Fruit fly (Drosophila melanogaster) whole organism, embryonic: ENCODE measurements around the gene CG43131.

Experiments used
- Blimp-1 ChIP-seq: fragments of 200-800 bp; sonication (Bioruptor generic); optimal IDR thresholded peaks from 3 replicates; lab custom pipeline; 2018; ENCODE audit warnings: missing biosample characterization, missing genetic modification characterization, mild to moderate bottlenecking, moderate library complexity, missing genetic modification reagents
- CG10321 ChIP-seq: fragments of 200-800 bp; sonication (Bioruptor generic); IDR thresholded peaks from 2 replicates; pipeline ENCODE4 v1.3.6; 2022; ENCODE audit warnings: missing biosample characterization, missing genetic modification characterization
- CG11247 ChIP-seq: fragments of 200-800 bp; sonication (Bioruptor generic); IDR thresholded peaks from 2 replicates; pipeline ENCODE4 v1.3.6; 2022; ENCODE audit warnings: missing biosample characterization, missing genetic modification characterization
- CG11398 ChIP-seq: fragments of 200-800 bp; sonication (Bioruptor generic); optimal IDR thresholded peaks from 2 replicates; lab custom pipeline; 2016; ENCODE audit warnings: missing biosample characterization, missing genetic modification characterization
- CG15479 ChIP-seq: fragments of 200-800 bp; sonication (Bioruptor generic); optimal IDR thresholded peaks from 3 replicates; lab custom pipeline; 2019; ENCODE audit warnings: missing biosample characterization, mild to moderate bottlenecking, missing genetic modification characterization, moderate library complexity
- CG15601 ChIP-seq: fragments of 200-800 bp; sonication (Bioruptor generic); optimal IDR thresholded peaks from 3 replicates; lab custom pipeline; 2019; ENCODE audit warnings: missing biosample characterization, mild to moderate bottlenecking, missing genetic modification characterization, moderate library complexity
- CG17912 ChIP-seq: fragments of 200-800 bp; sonication (Bioruptor generic); optimal IDR thresholded peaks from 2 replicates; lab custom pipeline; 2018; ENCODE audit warnings: missing biosample characterization, mild to moderate bottlenecking, missing genetic modification characterization
- CG1832 ChIP-seq: fragments of 200-800 bp; sonication (Bioruptor generic); optimal IDR thresholded peaks from 2 replicates; lab custom pipeline; 2017; ENCODE audit warnings: missing biosample characterization, mild to moderate bottlenecking, missing genetic modification characterization, inconsistent platforms
- CG18476 ChIP-seq: fragments of 200-800 bp; sonication (Bioruptor generic); optimal IDR thresholded peaks from 2 replicates; lab custom pipeline; 2016; ENCODE audit warnings: missing biosample characterization, mild to moderate bottlenecking, missing genetic modification characterization
- CG2712 ChIP-seq: fragments of 200-800 bp; optimal IDR thresholded peaks from 3 replicates; lab custom pipeline; 2019; ENCODE audit warnings: missing biosample characterization, mild to moderate bottlenecking, missing genetic modification characterization, moderate library complexity
- CG31365 ChIP-seq: fragments of 200-800 bp; sonication (Bioruptor generic); optimal IDR thresholded peaks from 2 replicates; lab custom pipeline; 2018; ENCODE audit warnings: missing biosample characterization, mild to moderate bottlenecking, missing genetic modification characterization
- CG31441 ChIP-seq: fragments of 200-800 bp; sonication (Bioruptor generic); IDR thresholded peaks from 2 replicates; pipeline ENCODE4 v1.3.6; 2022; ENCODE audit warnings: missing biosample characterization, missing genetic modification characterization
- CG33557 ChIP-seq: fragments of 200-800 bp; sonication (Bioruptor generic); optimal IDR thresholded peaks from 2 replicates; lab custom pipeline; 2019; ENCODE audit warnings: missing biosample characterization, mild to moderate bottlenecking, missing genetic modification characterization, moderate library complexity
- CG34376 ChIP-seq: fragments of 200-800 bp; sonication (Bioruptor generic); optimal IDR thresholded peaks from 2 replicates; lab custom pipeline; 2018; ENCODE audit warnings: missing biosample characterization, mild to moderate bottlenecking, missing genetic modification characterization
- CG6813 ChIP-seq: fragments of 200-800 bp; sonication (Bioruptor generic); optimal IDR thresholded peaks from 2 replicates; lab custom pipeline; 2017; ENCODE audit warnings: missing biosample characterization, missing genetic modification characterization, mild to moderate bottlenecking, moderate library complexity, missing genetic modification reagents
- CG7839 ChIP-seq: fragments of 200-800 bp; sonication (Bioruptor generic); optimal IDR thresholded peaks from 3 replicates; lab custom pipeline; 2018; ENCODE audit warnings: missing biosample characterization, mild to moderate bottlenecking, missing genetic modification characterization, moderate library complexity
- CG8290 ChIP-seq, 3 experiments: fragments of 200-800 bp; sonication (Bioruptor generic); optimal IDR thresholded peaks; 2 replicates each; lab custom pipeline; 2016 to 2019; ENCODE audit warnings: missing biosample characterization in 3 of 3, missing genetic modification characterization in 3 of 3, mild to moderate bottlenecking in 2 of 3, moderate library complexity in 1 of 3
- D19B ChIP-seq: fragments of 200-800 bp; sonication (Bioruptor generic); optimal IDR thresholded peaks from 2 replicates; lab custom pipeline; 2017; ENCODE audit warnings: missing biosample characterization, mild to moderate bottlenecking, missing genetic modification characterization
- Dip3 ChIP-seq: fragments of 200-800 bp; sonication (Bioruptor generic); optimal IDR thresholded peaks from 3 replicates; lab custom pipeline; 2016; ENCODE audit warnings: missing biosample characterization, missing genetic modification characterization
- Drgx ChIP-seq: fragments of 200-800 bp; sonication (Bioruptor generic); IDR thresholded peaks from 2 replicates; pipeline ENCODE4 v1.3.6; 2022; ENCODE audit warnings: missing biosample characterization, missing genetic modification characterization
- ERR ChIP-seq: fragments of 200-800 bp; sonication (Bioruptor generic); optimal IDR thresholded peaks from 2 replicates; lab custom pipeline; 2016; ENCODE audit warnings: missing biosample characterization, missing genetic modification characterization
- MBD-R2 ChIP-seq: fragments of 200-800 bp; sonication (Bioruptor generic); IDR thresholded peaks from 2 replicates; pipeline ENCODE4 v1.3.6; 2022; ENCODE audit warnings: missing biosample characterization, missing genetic modification characterization
- Mad ChIP-seq: fragments of 200-800 bp; sonication (Bioruptor generic); optimal IDR thresholded peaks from 2 replicates; lab custom pipeline; 2016; ENCODE audit warnings: missing biosample characterization, missing genetic modification characterization
- Med ChIP-seq: fragments of 200-800 bp; sonication (Bioruptor generic); peaks from one replicate; lab custom pipeline; 2016; ENCODE audit warnings: missing biosample characterization, missing genetic modification characterization, mild to moderate bottlenecking, inconsistent platforms, moderate library complexity
- NC2α ChIP-seq: fragments of 200-800 bp; sonication (Bioruptor generic); optimal IDR thresholded peaks from 2 replicates; lab custom pipeline; 2016; ENCODE audit warnings: missing biosample characterization, missing genetic modification characterization
- Nf-YA ChIP-seq: fragments of 200-800 bp; sonication (Bioruptor generic); IDR thresholded peaks from 2 replicates; pipeline ENCODE4 v1.3.6; 2022; ENCODE audit warnings: missing biosample characterization, missing genetic modification characterization
- Oli ChIP-seq: fragments of 200-800 bp; sonication (Bioruptor generic); optimal IDR thresholded peaks from 2 replicates; lab custom pipeline; 2018; ENCODE audit warnings: missing biosample characterization, mild to moderate bottlenecking, missing genetic modification characterization, moderate library complexity
- Opbp ChIP-seq: fragments of 200-800 bp; sonication (Bioruptor generic); IDR thresholded peaks from 3 replicates; pipeline ENCODE4 v1.3.6; 2022; ENCODE audit warnings: missing biosample characterization, missing genetic modification characterization; ENCODE audit not compliant: partially characterized antibody
- Optix ChIP-seq: fragments of 200-800 bp; sonication (Bioruptor generic); IDR thresholded peaks from 3 replicates; pipeline ENCODE4 v1.3.6; 2022; ENCODE audit warnings: missing biosample characterization, missing genetic modification characterization
- PHDP ChIP-seq: fragments of 200-800 bp; sonication (Bioruptor generic); optimal IDR thresholded peaks from 3 replicates; lab custom pipeline; 2018; ENCODE audit warnings: missing biosample characterization, mild to moderate bottlenecking, missing genetic modification characterization, moderate library complexity
- Ptx1 ChIP-seq: fragments of 200-800 bp; sonication (Bioruptor generic); IDR thresholded peaks from 2 replicates; pipeline ENCODE4 v1.3.6; 2022; ENCODE audit warnings: missing biosample characterization, missing genetic modification characterization
- Tbp ChIP-seq: fragments of >200 bp; optimal IDR thresholded peaks from 2 replicates; lab custom pipeline; 2018; ENCODE audit warnings: missing biosample characterization, missing genetic modification characterization
- ab ChIP-seq: fragments of 200-800 bp; sonication (Bioruptor generic); optimal IDR thresholded peaks from 2 replicates; lab custom pipeline; 2016; ENCODE audit warnings: missing biosample characterization, missing genetic modification characterization
- amos ChIP-seq: fragments of 200-800 bp; sonication (Bioruptor generic); IDR thresholded peaks from 2 replicates; pipeline ENCODE4 v1.3.6; 2022; ENCODE audit warnings: missing biosample characterization, missing genetic modification characterization; ENCODE audit not compliant: partially characterized antibody
- ase ChIP-seq: fragments of 200-800 bp; sonication (Bioruptor generic); IDR thresholded peaks from 3 replicates; pipeline ENCODE4 v1.3.6; 2022; ENCODE audit warnings: missing biosample characterization, missing genetic modification characterization
- cato ChIP-seq: fragments of 200-800 bp; sonication (Bioruptor generic); optimal IDR thresholded peaks from 2 replicates; lab custom pipeline; 2016; ENCODE audit warnings: missing biosample characterization, missing genetic modification characterization, borderline replicate concordance
- esg ChIP-seq: fragments of 200-800 bp; sonication (Bioruptor generic); conservative IDR thresholded peaks from 2 replicates; pipeline ENCODE4 v1.3.6; 2022; ENCODE audit warnings: missing biosample characterization, missing genetic modification characterization
- eyg ChIP-seq: fragments of 200-800 bp; sonication (Bioruptor generic); optimal IDR thresholded peaks from 3 replicates; lab custom pipeline; 2016; ENCODE audit warnings: missing biosample characterization, missing genetic modification characterization
- fru ChIP-seq: fragments of >200 bp; optimal IDR thresholded peaks from 2 replicates; lab custom pipeline; 2017
- fu2 ChIP-seq: fragments of 200-800 bp; sonication (Bioruptor generic); optimal IDR thresholded peaks from 2 replicates; lab custom pipeline; 2016; ENCODE audit warnings: missing biosample characterization, missing genetic modification characterization
- grau ChIP-seq: fragments of 200-800 bp; optimal IDR thresholded peaks from 3 replicates; lab custom pipeline; 2019; ENCODE audit warnings: missing biosample characterization, mild to moderate bottlenecking, missing genetic modification characterization, moderate library complexity
- gsb-n ChIP-seq: fragments of 200-800 bp; sonication (Bioruptor generic); optimal IDR thresholded peaks from 3 replicates; lab custom pipeline; 2018; ENCODE audit warnings: missing biosample characterization, mild to moderate bottlenecking, missing genetic modification characterization
- klu ChIP-seq: fragments of 200-800 bp; sonication (Bioruptor generic); IDR thresholded peaks from 2 replicates; pipeline ENCODE4 v1.3.6; 2022; ENCODE audit warnings: missing biosample characterization, missing genetic modification characterization
- kni ChIP-seq: fragments of 200-800 bp; sonication (Bioruptor generic); optimal IDR thresholded peaks from 3 replicates; lab custom pipeline; 2017; ENCODE audit warnings: mild to moderate bottlenecking, missing biosample characterization, missing genetic modification reagents, missing genetic modification characterization
- lilli ChIP-seq: fragments of 200-800 bp; sonication (Bioruptor generic); optimal IDR thresholded peaks from 3 replicates; lab custom pipeline; 2016; ENCODE audit warnings: missing biosample characterization, missing genetic modification characterization
- nerfin-2 ChIP-seq: fragments of 200-800 bp; sonication (Bioruptor generic); IDR thresholded peaks from 2 replicates; pipeline ENCODE4 v1.3.6; 2022; ENCODE audit warnings: missing biosample characterization, missing genetic modification characterization; ENCODE audit not compliant: partially characterized antibody
- pum ChIP-seq: fragments of 200-800 bp; sonication (Bioruptor generic); optimal IDR thresholded peaks from 2 replicates; lab custom pipeline; 2016; ENCODE audit warnings: missing biosample characterization, missing genetic modification characterization
- so ChIP-seq: fragments of 200-800 bp; sonication (Bioruptor generic); IDR thresholded peaks from 3 replicates; pipeline ENCODE4 v1.3.6; 2022; ENCODE audit warnings: missing biosample characterization, missing genetic modification characterization
- vnd ChIP-seq: fragments of 200-800 bp; sonication (Bioruptor generic); IDR thresholded peaks from 3 replicates; pipeline ENCODE4 v1.3.6; 2022; ENCODE audit warnings: missing biosample characterization, missing genetic modification characterization; ENCODE audit not compliant: partially characterized antibody
- z ChIP-seq: fragments of 200-800 bp; sonication (Bioruptor generic); IDR thresholded peaks from 3 replicates; pipeline ENCODE4 v1.3.6; 2022; ENCODE audit warnings: missing biosample characterization, missing genetic modification characterization

CG43131 gene

DNA sequence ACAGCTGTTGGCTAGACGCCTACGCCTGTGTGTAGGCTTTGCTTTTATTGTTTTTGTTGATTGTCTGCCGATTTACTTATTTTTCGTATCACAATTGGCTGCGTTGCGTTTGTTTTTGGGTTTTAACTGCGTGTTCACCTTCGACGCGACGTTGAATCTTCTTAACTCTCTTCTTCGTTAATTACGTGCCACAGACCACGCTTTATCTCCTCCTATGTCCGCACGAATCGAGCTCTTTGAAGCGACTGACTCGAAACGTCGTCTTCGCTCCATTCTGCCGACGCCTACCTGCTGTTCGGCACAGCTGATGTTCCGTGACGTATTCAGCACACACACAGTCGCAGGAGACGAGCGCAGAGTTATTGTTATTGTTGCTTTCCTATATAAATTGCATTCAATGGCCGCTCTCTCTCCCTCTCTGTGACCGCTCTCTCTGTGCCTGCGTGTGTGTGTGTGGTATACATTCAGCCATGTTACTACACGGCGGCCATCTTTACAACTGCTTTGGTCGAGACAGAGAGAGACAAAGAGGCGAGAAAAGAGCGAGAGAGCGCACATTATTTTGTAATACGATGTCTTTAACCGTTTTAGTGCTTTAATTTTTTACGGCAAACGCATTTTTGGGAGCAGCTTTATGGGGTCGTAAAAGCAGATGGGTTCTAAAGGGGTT lies 22.0 kb downstream of the CG43131 start, which contains the start of gene corto (continued):
- TF ChIP-seq CG10321 (GFP tag; lab: Robert Waterston, UW) (no peak), CG33557 (GFP tag; lab: Kevin White, UChicago) (peak; percentile 33), CG15479 (GFP tag; lab: Kevin White, UChicago) (peak; percentile 36), CG31365 (tag; lab: Kevin White, UChicago) (no peak), amos (no peak), CG31441 (no peak), MBD-R2 (GFP tag; lab: Robert Waterston, UW) (no peak), cato (GFP tag; lab: Kevin White, UChicago) (no peak), ERR (GFP tag; lab: Kevin White, UChicago) (no peak), nerfin-2 (GFP tag; lab: Robert Waterston, UW) (no peak), Mad (no peak), Blimp-1 (GFP tag; lab: Kevin White, UChicago) (no peak), esg (no peak), CG7839 (tag; lab: Kevin White, UChicago) (no peak), Oli (tag; lab: Kevin White, UChicago) (no peak), CG17912 (GFP tag; lab: Kevin White, UChicago) (no peak), eyg (GFP tag; lab: Kevin White, UChicago) (no peak), fu2 (GFP tag; lab: Kevin White, UChicago) (no peak), grau (tag; lab: Kevin White, UChicago) (no peak), vnd (GFP tag; lab: Robert Waterston, UW) (no peak), Nf-YA (no peak), so (GFP tag; lab: Robert Waterston, UW) (no peak), Tbp (GFP tag; lab: Kevin White, UChicago) (no peak), NC2α (GFP tag; lab: Kevin White, UChicago) (no peak), Dip3 (no peak), Med (GFP tag; lab: Kevin White, UChicago) (peak; percentile 46), Ptx1 (GFP tag; lab: Robert Waterston, UW) (no peak), ab (GFP tag; lab: Kevin White, UChicago) (no peak), gsb-n (peak; percentile 73), PHDP (tag; lab: Kevin White, UChicago) (no peak), D19B (GFP tag; lab: Kevin White, UChicago) (no peak), kni (GFP tag; lab: Kevin White, UChicago) (peak; percentile 92), ase (GFP tag; lab: Robert Waterston, UW) (no peak), CG18476 (GFP tag; lab: Kevin White, UChicago) (no peak), z (GFP tag; lab: Robert Waterston, UW) (no peak), CG6813 (no peak), CG15601 (tag; lab: Kevin White, UChicago) (peak; percentile 33), pum (GFP tag; lab: Kevin White, UChicago) (no peak), CG1832 (GFP tag; lab: Kevin White, UChicago) (peak; percentile 79), klu (GFP tag; lab: Robert Waterston, UW) (no peak), Drgx (GFP tag; lab: Robert Waterston, UW) (no peak), CG11398 (GFP tag; lab: Kevin White, UChicago) (no peak), CG34376 (peak; percentile 67), fru (lab: Kevin White, UChicago) (no peak), CG11247 (no peak), CG8290 (GFP tag; optimal IDR thresholded peaks at IDR 0.05; lab: Kevin White, UChicago) (no peak), CG8290 (tag; optimal IDR thresholded peaks at IDR 0.05; lab: Kevin White, UChicago) (peak in 1 of 2 experiments; percentile 18), Optix (GFP tag; lab: Robert Waterston, UW) (no peak), Opbp (no peak), CG2712 (peak; percentile 20), lilli (GFP tag; lab: Kevin White, UChicago) (no peak)
